Worm (Caenorhabditis elegans): ENCODE data around the gene cwn-1.

Gene cwn-1

ce11 chrII:133548-134275 lies at the start of gene cwn-1:
Gene cwn-1 (minus strand): TSS chrII:133598.
- TF ChIP-seq T22C8.4 (GFP tag; IDR thresholded peaks at IDR 0.05): no peak

DNA sequence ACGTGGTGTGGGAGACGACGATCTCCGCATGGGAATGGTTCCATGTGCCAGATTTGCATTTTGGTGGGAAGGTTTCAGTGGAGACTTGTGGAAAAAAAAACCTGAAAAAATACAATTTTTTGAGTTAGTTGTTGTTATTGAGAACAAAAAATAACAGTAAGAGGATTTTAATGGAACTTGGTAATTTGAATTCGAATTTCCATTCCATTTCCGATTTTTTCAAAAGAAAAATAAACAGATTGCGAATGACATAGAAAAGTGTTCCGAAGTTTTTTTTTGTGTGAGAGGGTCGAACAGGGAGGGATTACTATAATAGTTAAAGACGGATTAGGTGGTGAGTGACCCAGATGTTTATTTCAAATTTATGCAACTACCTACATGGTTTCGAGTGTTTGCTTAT lies 45.6 kb upstream of the cwn-1 start, which contains the start of gene T01D1.4:
TSS of gene T01D1.4 (minus strand) at position 101 of the 400 bp plus-strand sequence.
- TF ChIP-seq ztf-29 (GFP tag; IDR thresholded peaks at IDR 0.05) (no peak), flt-1 (GFP tag; IDR thresholded peaks at IDR 0.05) (no peak), klf-2 (GFP tag; conservative IDR thresholded peaks at IDR 0.05) (no peak), cog-1 (tag; optimal IDR thresholded peaks at IDR 0.05) (no peak), T22C8.4 (GFP tag; IDR thresholded peaks at IDR 0.05) (no peak), ztf-23 (GFP tag; IDR thresholded peaks at IDR 0.05) (no peak), med-1 (GFP tag; optimal IDR thresholded peaks at IDR 0.05; ENCODE audit: insufficient read depth) (no peak), tab-1 (GFP tag; IDR thresholded peaks at IDR 0.05) (no peak), ref-1 (GFP tag; conservative IDR thresholded peaks at IDR 0.05) (no peak)

DNA sequence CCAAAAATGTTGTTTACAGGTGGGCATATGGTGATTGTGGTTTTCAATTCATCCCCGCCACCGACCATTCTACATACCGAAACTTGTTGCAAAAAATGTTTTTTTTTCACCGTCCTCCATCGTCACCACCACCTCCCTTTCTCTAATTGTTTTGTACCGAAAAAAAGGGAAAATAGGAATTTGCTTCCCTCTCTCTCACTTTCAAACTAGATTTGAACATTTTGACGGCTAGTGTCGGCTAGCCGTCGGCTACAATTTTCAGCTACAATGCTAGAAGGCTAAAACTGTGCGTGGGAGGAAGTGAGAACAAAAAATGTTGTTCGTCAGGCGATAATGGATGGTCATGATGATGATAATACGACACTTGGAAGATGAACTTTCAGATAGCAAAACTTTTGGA lies 44.7 kb upstream of the cwn-1 start:
- no peak for TF ChIP-seq klf-2 (GFP tag; conservative IDR thresholded peaks at IDR 0.05)
- no peak for TF ChIP-seq ztf-29 (GFP tag; IDR thresholded peaks at IDR 0.05)
- TF ChIP-seq flt-1 (GFP tag; IDR thresholded peaks at IDR 0.05): no peak
- TF ChIP-seq T22C8.4 (GFP tag; IDR thresholded peaks at IDR 0.05): no peak
- TF ChIP-seq ref-1 (GFP tag; conservative IDR thresholded peaks at IDR 0.05): no peak
- TF ChIP-seq ztf-23 (GFP tag; IDR thresholded peaks at IDR 0.05): no peak
- no peak for TF ChIP-seq med-1 (GFP tag; optimal IDR thresholded peaks at IDR 0.05; ENCODE audit: insufficient read depth)
- TF ChIP-seq tab-1 (GFP tag; IDR thresholded peaks at IDR 0.05): no peak
- no peak for TF ChIP-seq cog-1 (tag; optimal IDR thresholded peaks at IDR 0.05)

- no peak for TF ChIP-seq med-1 (GFP tag; optimal IDR thresholded peaks at IDR 0.05; ENCODE audit: insufficient read depth)
- TF ChIP-seq klf-2 (GFP tag; conservative IDR thresholded peaks at IDR 0.05): no peak
- no peak for TF ChIP-seq cog-1 (tag; optimal IDR thresholded peaks at IDR 0.05)
- no peak for TF ChIP-seq T22C8.4 (GFP tag; IDR thresholded peaks at IDR 0.05)
- TF ChIP-seq ref-1 (GFP tag; conservative IDR thresholded peaks at IDR 0.05): no peak
- no peak for TF ChIP-seq tab-1 (GFP tag; IDR thresholded peaks at IDR 0.05)
- no peak for TF ChIP-seq flt-1 (GFP tag; IDR thresholded peaks at IDR 0.05)
- TF ChIP-seq ztf-29 (GFP tag; IDR thresholded peaks at IDR 0.05): no peak
- no peak for TF ChIP-seq ztf-23 (GFP tag; IDR thresholded peaks at IDR 0.05)
These were observed 43.2 kb upstream of the cwn-1 start for ce11 chrII:176622-177021.

DNA sequence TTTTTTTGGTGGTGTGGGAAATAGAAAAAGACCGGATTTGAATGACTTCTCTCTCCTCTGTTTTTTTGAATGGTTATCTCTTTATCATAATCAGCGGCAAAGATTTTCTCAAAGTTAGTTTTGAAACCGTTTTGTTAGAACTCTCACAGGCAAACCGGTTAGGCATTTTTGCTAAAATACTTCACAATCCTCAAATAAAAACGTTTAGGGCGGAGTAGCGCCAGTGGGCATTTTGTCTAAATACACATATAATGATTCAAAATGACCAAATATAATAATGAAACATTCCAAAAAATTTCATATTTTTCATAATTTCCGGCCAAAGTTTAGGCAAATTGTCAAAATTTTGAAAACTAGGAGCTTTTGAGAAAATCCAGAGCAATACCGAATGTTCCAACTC lies 42.5 kb upstream of the cwn-1 start, which contains the start of gene T01D1.3:
TSS of gene T01D1.3 (minus strand) at position 101 of the 400 bp plus-strand sequence.
- TF ChIP-seq flt-1 (GFP tag; IDR thresholded peaks at IDR 0.05) (no peak), ztf-29 (GFP tag; IDR thresholded peaks at IDR 0.05) (no peak), med-1 (GFP tag; optimal IDR thresholded peaks at IDR 0.05; ENCODE audit: insufficient read depth) (no peak), ztf-23 (GFP tag; IDR thresholded peaks at IDR 0.05) (no peak), tab-1 (GFP tag; IDR thresholded peaks at IDR 0.05) (no peak), ref-1 (GFP tag; conservative IDR thresholded peaks at IDR 0.05) (no peak), klf-2 (GFP tag; conservative IDR thresholded peaks at IDR 0.05) (no peak), cog-1 (tag; optimal IDR thresholded peaks at IDR 0.05) (no peak), T22C8.4 (GFP tag; IDR thresholded peaks at IDR 0.05) (no peak)

DNA sequence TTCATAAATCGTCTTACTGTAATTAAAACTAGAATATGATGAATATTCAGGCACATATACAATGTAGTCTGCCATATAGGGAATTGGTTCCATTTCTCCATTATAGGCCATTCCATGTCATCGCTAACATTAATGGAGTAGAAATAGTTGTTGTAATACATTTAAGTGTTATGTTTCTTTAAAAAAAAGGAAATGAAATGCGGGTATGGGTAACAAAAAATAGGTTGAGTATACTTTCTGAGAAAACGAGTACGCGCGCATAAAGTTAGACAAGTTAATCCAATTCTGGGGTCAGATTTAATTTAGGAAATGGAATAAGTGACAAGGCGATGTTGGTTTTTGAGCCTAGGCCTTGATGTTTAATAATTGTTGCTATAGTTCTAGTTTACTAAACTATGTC lies 40.3 kb upstream of the cwn-1 start, which contains the start of gene T01D1.7:
TSS of gene T01D1.7 (minus strand) at position 101 of the 400 bp plus-strand sequence.
- TF ChIP-seq flt-1 (GFP tag; IDR thresholded peaks at IDR 0.05) (no peak), tab-1 (GFP tag; IDR thresholded peaks at IDR 0.05) (no peak), ztf-23 (GFP tag; IDR thresholded peaks at IDR 0.05) (no peak), ref-1 (GFP tag; conservative IDR thresholded peaks at IDR 0.05) (no peak), cog-1 (tag; optimal IDR thresholded peaks at IDR 0.05) (no peak), klf-2 (GFP tag; conservative IDR thresholded peaks at IDR 0.05) (no peak), ztf-29 (GFP tag; IDR thresholded peaks at IDR 0.05) (no peak), med-1 (GFP tag; optimal IDR thresholded peaks at IDR 0.05; ENCODE audit: insufficient read depth) (no peak), T22C8.4 (GFP tag; IDR thresholded peaks at IDR 0.05) (no peak)

DNA sequence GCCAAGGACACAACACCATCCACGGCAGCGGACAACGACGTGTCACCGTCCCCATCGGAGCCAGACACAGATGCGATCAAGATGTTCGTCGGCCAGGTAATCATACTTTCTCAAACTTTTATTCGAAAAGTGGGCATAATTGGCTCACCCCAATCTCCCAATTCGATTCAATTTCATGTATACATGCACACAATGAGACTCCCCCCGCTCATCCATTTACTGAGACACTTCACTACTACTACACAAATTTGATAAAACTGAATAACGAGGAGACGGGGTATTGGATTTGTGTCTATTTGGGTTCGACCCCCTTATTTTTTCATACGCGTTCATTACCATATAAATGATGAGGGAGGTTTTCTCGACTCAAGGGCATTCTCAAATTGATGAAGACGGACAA lies 29.8 kb upstream of the cwn-1 start:
- TF ChIP-seq cog-1 (tag; optimal IDR thresholded peaks at IDR 0.05) (no peak), flt-1 (GFP tag; IDR thresholded peaks at IDR 0.05) (no peak), tab-1 (GFP tag; IDR thresholded peaks at IDR 0.05) (no peak), klf-2 (GFP tag; conservative IDR thresholded peaks at IDR 0.05) (no peak), ztf-29 (GFP tag; IDR thresholded peaks at IDR 0.05) (no peak), T22C8.4 (GFP tag; IDR thresholded peaks at IDR 0.05) (no peak), ref-1 (GFP tag; conservative IDR thresholded peaks at IDR 0.05) (no peak), med-1 (GFP tag; optimal IDR thresholded peaks at IDR 0.05; ENCODE audit: insufficient read depth) (no peak), ztf-23 (GFP tag; IDR thresholded peaks at IDR 0.05) (no peak)

ce11 chrII:162182-162581 lies 28.8 kb upstream of the cwn-1 start, which contains the start of gene etr-1:
Gene etr-1 (plus strand): TSS chrII:162374.
- TF ChIP-seq tab-1 (GFP tag; IDR thresholded peaks at IDR 0.05) (no peak), klf-2 (GFP tag; conservative IDR thresholded peaks at IDR 0.05) (no peak), T22C8.4 (GFP tag; IDR thresholded peaks at IDR 0.05) (no peak), med-1 (GFP tag; optimal IDR thresholded peaks at IDR 0.05; ENCODE audit: insufficient read depth) (no peak), ztf-23 (GFP tag; IDR thresholded peaks at IDR 0.05) (no peak)

- TF ChIP-seq cog-1 (tag; optimal IDR thresholded peaks at IDR 0.05): peak; percentile 34
- TF ChIP-seq klf-2 (GFP tag; conservative IDR thresholded peaks at IDR 0.05): no peak
- 0 out of 2 replicates have a peak, but pooled peaks have one; percentile 31 for TF ChIP-seq flt-1 (GFP tag; IDR thresholded peaks at IDR 0.05)
These were observed 27.9 kb upstream of the cwn-1 start for ce11 chrII:161275-161674.

ce11 chrII:160561-161123 lies 27.2 kb upstream of the cwn-1 start:
- TF ChIP-seq ztf-23 (GFP tag; IDR thresholded peaks at IDR 0.05): no peak
- no peak for TF ChIP-seq tab-1 (GFP tag; IDR thresholded peaks at IDR 0.05)
- no peak for TF ChIP-seq ref-1 (GFP tag; conservative IDR thresholded peaks at IDR 0.05)
- no peak for TF ChIP-seq med-1 (GFP tag; optimal IDR thresholded peaks at IDR 0.05; ENCODE audit: insufficient read depth)
- no peak for TF ChIP-seq T22C8.4 (GFP tag; IDR thresholded peaks at IDR 0.05)
- no peak for TF ChIP-seq klf-2 (GFP tag; conservative IDR thresholded peaks at IDR 0.05)
- no peak for TF ChIP-seq cog-1 (tag; optimal IDR thresholded peaks at IDR 0.05)
- no peak for TF ChIP-seq flt-1 (GFP tag; IDR thresholded peaks at IDR 0.05)
- no peak for TF ChIP-seq ztf-29 (GFP tag; IDR thresholded peaks at IDR 0.05)

Data from whole organism, midembryonic.